Worm (Caenorhabditis elegans): ENCODE data around the gene fbxa-115.
A peak's percentile ranks its signal among the peaks of the same experiment; 100 is the strongest.

The fbxa-115 gene

ce11 chrV:20163105-20163449 lies 28.9 kb downstream of the fbxa-115 start (continued):
- TF ChIP-seq hmg-1.1 (GFP tag; IDR thresholded peaks at IDR 0.05) (no peak), lin-39 (tag; optimal IDR thresholded peaks at IDR 0.05) (no peak), zag-1 (tag; optimal IDR thresholded peaks at IDR 0.05) (no peak), mdl-1 (tag; optimal IDR thresholded peaks at IDR 0.05) (no peak), zfp-3 (GFP tag; conservative IDR thresholded peaks at IDR 0.05) (peak; percentile 90), vab-7 (GFP tag; IDR thresholded peaks at IDR 0.05) (no peak), F10B5.3 (tag; optimal IDR thresholded peaks at IDR 0.05) (no peak), T26A8.4 (GFP tag; IDR thresholded peaks at IDR 0.05) (no peak), daf-16 (GFP tag; optimal IDR thresholded peaks at IDR 0.05) (no peak), daf-16 (tag; optimal IDR thresholded peaks at IDR 0.05) (peak; percentile 51), ztf-11 (tag; optimal IDR thresholded peaks at IDR 0.05) (no peak), ZK337.2 (GFP tag; IDR thresholded peaks at IDR 0.05) (0 out of 2 replicates have a peak, but pooled peaks have one; percentile 22), dmd-8 (GFP tag; IDR thresholded peaks at IDR 0.05) (no peak), ceh-44 (GFP tag; IDR thresholded peaks at IDR 0.05) (no peak), egl-43 (GFP tag; IDR thresholded peaks at IDR 0.05) (no peak), dpl-1 (GFP tag; optimal IDR thresholded peaks at IDR 0.05) (no peak), dmd-9 (GFP tag; IDR thresholded peaks at IDR 0.05) (no peak), tra-1 (GFP tag; IDR thresholded peaks at IDR 0.05) (peak; percentile 22; the same call in 1 of the 2 replicates), ama-1 (optimal IDR thresholded peaks at IDR 0.05) (peak; percentile 65), hif-1 (tag; optimal IDR thresholded peaks at IDR 0.05) (no peak), ZK546.5 (tag; optimal IDR thresholded peaks at IDR 0.05) (no peak), jun-1 (tag; optimal IDR thresholded peaks at IDR 0.05) (no peak), set-16 (GFP tag; IDR thresholded peaks at IDR 0.05) (no peak), tag-97 (GFP tag; IDR thresholded peaks at IDR 0.05) (no peak), mxl-3 (GFP tag; optimal IDR thresholded peaks at IDR 0.05) (no peak), mxl-2 (GFP tag; conservative IDR thresholded peaks at IDR 0.05) (no peak), gei-8 (GFP tag; optimal IDR thresholded peaks at IDR 0.05) (no peak), ceh-28 (tag; optimal IDR thresholded peaks at IDR 0.05) (no peak), mes-2 (tag; optimal IDR thresholded peaks at IDR 0.05; ENCODE audit: poor library complexity, severe bottlenecking) (peak; percentile 18), F26F4.8 (GFP tag; conservative IDR thresholded peaks at IDR 0.05) (no peak), nhr-42 (GFP tag; IDR thresholded peaks at IDR 0.05) (no peak)

- TF ChIP-seq F26F4.8 (GFP tag; conservative IDR thresholded peaks at IDR 0.05) (no peak), ama-1 (optimal IDR thresholded peaks at IDR 0.05) (no peak), D1046.2 (GFP tag; IDR thresholded peaks at IDR 0.05) (no peak), nhr-25 (tag; optimal IDR thresholded peaks at IDR 0.05; ENCODE audit: borderline replicate concordance, insufficient read depth) (no peak), ZK337.2 (GFP tag; IDR thresholded peaks at IDR 0.05) (no peak), Y75B8A.6 (GFP tag; IDR thresholded peaks at IDR 0.05) (0 out of 2 replicates have a peak, but pooled peaks have one; percentile 57), zip-11 (GFP tag; IDR thresholded peaks at IDR 0.05) (no peak), nhr-10 (tag; optimal IDR thresholded peaks at IDR 0.05) (no peak), Y48G9A.11 (GFP tag; IDR thresholded peaks at IDR 0.05) (no peak), skn-1 (tag; optimal IDR thresholded peaks at IDR 0.05) (no peak), lin-13 (GFP tag; optimal IDR thresholded peaks at IDR 0.05) (peak; percentile 12), sdz-12 (GFP tag; optimal IDR thresholded peaks at IDR 0.05) (no peak), mdl-1 (tag; optimal IDR thresholded peaks at IDR 0.05) (no peak), hlh-30 (tag; optimal IDR thresholded peaks at IDR 0.05; ENCODE audit: insufficient read depth) (no peak), T26A8.4 (GFP tag; IDR thresholded peaks at IDR 0.05) (peak; percentile 88), saeg-2 (GFP tag; IDR thresholded peaks at IDR 0.05) (no peak; the same call in 1 of the 2 replicates), cey-2 (tag; optimal IDR thresholded peaks at IDR 0.05; ENCODE audit: borderline replicate concordance, insufficient read depth) (no peak), hlh-11 (tag; optimal IDR thresholded peaks at IDR 0.05) (peak; percentile 6), zfp-2 (tag; optimal IDR thresholded peaks at IDR 0.05) (no peak), gei-8 (GFP tag; optimal IDR thresholded peaks at IDR 0.05) (no peak), rbr-2 (tag; optimal IDR thresholded peaks at IDR 0.05) (no peak), snpc-4 (tag; optimal IDR thresholded peaks at IDR 0.05) (no peak), unc-39 (tag; optimal IDR thresholded peaks at IDR 0.05) (no peak), ztf-7 (tag; optimal IDR thresholded peaks at IDR 0.05) (no peak), zfp-3 (GFP tag; conservative IDR thresholded peaks at IDR 0.05) (peak; percentile 90)
These were observed 29.5 kb downstream of the fbxa-115 start for ce11 chrV:20162290-20163104.

Measured in whole organism, L4 larva.